Worm (Caenorhabditis elegans) whole organism, young adult: ENCODE measurements around the gene R52.5.

Experiments used
- B0019.2 ChIP-seq: fragments of 200-800 bp; sonication (Bioruptor generic); conservative IDR thresholded peaks from 2 replicates; pipeline ENCODE4 v1.3.6; 2022; ENCODE audit warnings: missing genetic modification reagents, missing genetic modification characterization, missing compliant biosample characterization
- B0336.3 ChIP-seq: fragments of 200-800 bp; sonication (Bioruptor generic); IDR thresholded peaks from 2 replicates; pipeline ENCODE4 v1.3.6; 2022; ENCODE audit warnings: missing genetic modification characterization, missing compliant biosample characterization
- C06A6.2 ChIP-seq: fragments of 200-800 bp; sonication (Bioruptor generic); conservative IDR thresholded peaks from 2 replicates; pipeline ENCODE4 v1.3.6; 2022; ENCODE audit warnings: missing genetic modification characterization, missing compliant biosample characterization
- C17E4.6 ChIP-seq: fragments of 200-800 bp; sonication (Bioruptor generic); IDR thresholded peaks from 2 replicates; pipeline ENCODE4 v1.3.6; 2022; ENCODE audit warnings: missing genetic modification reagents, missing genetic modification characterization, missing compliant biosample characterization
- F22D6.2 ChIP-seq: sonication (generic microtip); optimal IDR thresholded peaks from 2 replicates; lab custom pipeline; 2016; ENCODE audit warnings: mild to moderate bottlenecking, missing genetic modification characterization, missing compliant biosample characterization
- F23B12.7 ChIP-seq: sonication (generic microtip); optimal IDR thresholded peaks from 2 replicates; lab custom pipeline; 2017; ENCODE audit warnings: missing genetic modification characterization, mild to moderate bottlenecking, missing compliant biosample characterization, antibody characterized with exemption, moderate library complexity; ENCODE audit not compliant: insufficient read depth
- F33H1.4 ChIP-seq: fragments of 200-800 bp; sonication (Bioruptor generic); IDR thresholded peaks from 2 replicates; pipeline ENCODE4 v1.3.6; 2022; ENCODE audit warnings: missing genetic modification reagents, missing genetic modification characterization, missing compliant biosample characterization
- F37B4.10 ChIP-seq: fragments of 200-800 bp; sonication (Bioruptor generic); IDR thresholded peaks from 2 replicates; pipeline ENCODE4 v1.3.6; 2022; ENCODE audit warnings: missing genetic modification characterization, missing compliant biosample characterization
- F39B2.1 ChIP-seq: fragments of 200-800 bp; sonication (Bioruptor generic); IDR thresholded peaks from 2 replicates; pipeline ENCODE4 v1.3.6; 2022; ENCODE audit warnings: missing genetic modification reagents, missing genetic modification characterization, missing compliant biosample characterization
- K11D2.4 ChIP-seq: fragments of 200-800 bp; sonication (Bioruptor generic); IDR thresholded peaks from 2 replicates; pipeline ENCODE4 v1.3.6; 2022; ENCODE audit warnings: missing genetic modification reagents, missing genetic modification characterization, missing compliant biosample characterization
- T07F8.4 ChIP-seq: sonication (generic microtip); optimal IDR thresholded peaks from 2 replicates; lab custom pipeline; 2016; ENCODE audit warnings: mild to moderate bottlenecking, missing genetic modification characterization, moderate library complexity, missing compliant biosample characterization
- T26A5.8 ChIP-seq: sonication (generic microtip); optimal IDR thresholded peaks from 2 replicates; lab custom pipeline; 2016; ENCODE audit warnings: missing genetic modification characterization, missing compliant biosample characterization
- athp-1 ChIP-seq: sonication (generic microtip); optimal IDR thresholded peaks from 2 replicates; lab custom pipeline; 2017; ENCODE audit warnings: mild to moderate bottlenecking, missing genetic modification characterization, missing compliant biosample characterization
- attf-5 ChIP-seq: fragments of 200-800 bp; sonication (Bioruptor generic); optimal IDR thresholded peaks from 2 replicates; lab custom pipeline; 2018; ENCODE audit warnings: mild to moderate bottlenecking, missing genetic modification characterization, missing compliant biosample characterization
- attf-6 ChIP-seq: fragments of 200-800 bp; sonication (Bioruptor generic); IDR thresholded peaks from 2 replicates; pipeline ENCODE4 v1.3.6; 2022; ENCODE audit warnings: missing genetic modification reagents, missing genetic modification characterization, missing compliant biosample characterization
- bed-2 ChIP-seq: fragments of 200-800 bp; sonication (Bioruptor generic); IDR thresholded peaks from 2 replicates; pipeline ENCODE4 v1.3.6; 2022; ENCODE audit warnings: missing genetic modification reagents, missing genetic modification characterization, missing compliant biosample characterization
- ceh-40 ChIP-seq: fragments of 200-800 bp; sonication (Bioruptor generic); IDR thresholded peaks from 2 replicates; pipeline ENCODE4 v1.3.6; 2022; ENCODE audit warnings: missing genetic modification characterization, missing compliant biosample characterization
- ceh-58 ChIP-seq: fragments of 200-800 bp; sonication (Bioruptor generic); IDR thresholded peaks from 2 replicates; pipeline ENCODE4 v1.3.6; 2022; ENCODE audit warnings: missing genetic modification characterization, missing compliant biosample characterization
- chd-7 ChIP-seq: sonication (generic microtip); optimal IDR thresholded peaks from 2 replicates; lab custom pipeline; 2016; ENCODE audit warnings: mild to moderate bottlenecking, missing genetic modification characterization, moderate library complexity, missing compliant biosample characterization
- dpff-1 ChIP-seq: sonication (generic microtip); optimal IDR thresholded peaks from 2 replicates; lab custom pipeline; 2017; ENCODE audit warnings: mild to moderate bottlenecking, missing genetic modification characterization, missing compliant biosample characterization
- ekl-4 ChIP-seq: fragments of 200-800 bp; sonication (Bioruptor generic); IDR thresholded peaks from 2 replicates; pipeline ENCODE4 v1.3.6; 2022; ENCODE audit warnings: missing genetic modification reagents, missing genetic modification characterization, missing compliant biosample characterization
- him-1 ChIP-seq: sonication (generic microtip); optimal IDR thresholded peaks from 2 replicates; lab custom pipeline; 2016; ENCODE audit warnings: missing genotype, missing genetic modification reagents, missing genetic modification characterization, missing compliant biosample characterization
- hmg-1.2 ChIP-seq: fragments of 200-800 bp; sonication (Bioruptor generic); IDR thresholded peaks from 2 replicates; pipeline ENCODE4 v1.3.6; 2022; ENCODE audit warnings: missing genetic modification reagents, missing genetic modification characterization, missing compliant biosample characterization
- hmg-20 ChIP-seq: fragments of 200-800 bp; sonication (Bioruptor generic); IDR thresholded peaks from 2 replicates; pipeline ENCODE4 v1.3.6; 2022; ENCODE audit warnings: missing genetic modification reagents, missing genetic modification characterization, missing compliant biosample characterization
- hrde-1 ChIP-seq: sonication (generic microtip); optimal IDR thresholded peaks from 2 replicates; lab custom pipeline; 2016; ENCODE audit warnings: missing genetic modification characterization, mild to moderate bottlenecking, missing compliant biosample characterization, moderate library complexity, missing genotype, missing genetic modification reagents, borderline replicate concordance
- lin-35 ChIP-seq, 3 experiments: fragments of 150-350 bp in 2 of 3; sonication (generic microtip) in 1 of 3; optimal IDR thresholded peaks; 2 replicates each; lab custom pipeline; 2014 to 2018; ENCODE audit warnings: missing biosample characterization in 3 of 3, missing genetic modification characterization in 3 of 3, missing genetic modification reagents in 3 of 3
- lin-40 ChIP-seq: sonication (generic microtip); optimal IDR thresholded peaks from 2 replicates; lab custom pipeline; 2016; ENCODE audit warnings: missing genetic modification characterization, mild to moderate bottlenecking, missing compliant biosample characterization, missing genotype, missing genetic modification reagents
- mcd-1 ChIP-seq: fragments of 200-800 bp; sonication (Bioruptor generic); IDR thresholded peaks from 2 replicates; pipeline ENCODE4 v1.3.6; 2022; ENCODE audit warnings: missing genetic modification reagents, missing genetic modification characterization, missing compliant biosample characterization
- nfya-2 ChIP-seq: fragments of 200-800 bp; sonication (Bioruptor generic); IDR thresholded peaks from 2 replicates; pipeline ENCODE4 v1.3.6; 2022; ENCODE audit warnings: missing genetic modification reagents, missing genetic modification characterization, missing compliant biosample characterization
- nfyb-1 ChIP-seq: fragments of 200-800 bp; sonication (Bioruptor generic); IDR thresholded peaks from 2 replicates; pipeline ENCODE4 v1.3.6; 2022; ENCODE audit warnings: missing genetic modification reagents, missing genetic modification characterization, missing compliant biosample characterization
- nhr-90 ChIP-seq: sonication (generic microtip); optimal IDR thresholded peaks from 2 replicates; lab custom pipeline; 2016; ENCODE audit warnings: missing genotype, mild to moderate bottlenecking, missing genetic modification characterization, missing compliant biosample characterization
- rcor-1 ChIP-seq: fragments of 200-800 bp; sonication (Bioruptor generic); IDR thresholded peaks from 2 replicates; pipeline ENCODE4 v1.3.6; 2022; ENCODE audit warnings: missing genetic modification reagents, missing genetic modification characterization, missing compliant biosample characterization
- snpc-1.1 ChIP-seq: sonication (generic microtip); optimal IDR thresholded peaks from 2 replicates; lab custom pipeline; 2017; ENCODE audit warnings: missing genetic modification characterization, mild to moderate bottlenecking, missing compliant biosample characterization, antibody characterized with exemption, moderate library complexity, missing genotype, missing genetic modification reagents; ENCODE audit not compliant: insufficient read depth
- snpc-1.3 ChIP-seq: sonication (generic microtip); optimal IDR thresholded peaks from 2 replicates; lab custom pipeline; 2017; ENCODE audit warnings: missing genetic modification characterization, mild to moderate bottlenecking, missing compliant biosample characterization, antibody characterized with exemption, moderate library complexity, missing genotype, missing genetic modification reagents; ENCODE audit not compliant: insufficient read depth
- somi-1 ChIP-seq: fragments of 200-800 bp; sonication (Bioruptor generic); optimal IDR thresholded peaks from 2 replicates; lab custom pipeline; 2018; ENCODE audit warnings: mild to moderate bottlenecking, missing genetic modification characterization, missing compliant biosample characterization
- tbx-9 ChIP-seq: sonication (generic microtip); optimal IDR thresholded peaks from 2 replicates; lab custom pipeline; 2016; ENCODE audit warnings: borderline replicate concordance, missing genetic modification characterization, inconsistent platforms, missing compliant biosample characterization
- tlf-1 ChIP-seq: fragments of 200-800 bp; sonication (Bioruptor generic); optimal IDR thresholded peaks from 2 replicates; lab custom pipeline; 2018; ENCODE audit warnings: mild to moderate bottlenecking, missing genetic modification characterization, missing compliant biosample characterization
- zfh-2 ChIP-seq: fragments of 200-800 bp; sonication (Bioruptor generic); conservative IDR thresholded peaks from 2 replicates; pipeline ENCODE4 v1.3.6; 2022; ENCODE audit warnings: missing genetic modification reagents, missing genetic modification characterization, missing compliant biosample characterization
- zim-3 ChIP-seq: sonication (generic microtip); optimal IDR thresholded peaks from 2 replicates; lab custom pipeline; 2017; ENCODE audit warnings: mild to moderate bottlenecking, missing genetic modification characterization, moderate library complexity, missing compliant biosample characterization
- ztf-18 ChIP-seq: sonication (generic microtip); optimal IDR thresholded peaks from 2 replicates; lab custom pipeline; 2016; ENCODE audit warnings: missing genotype, mild to moderate bottlenecking, missing genetic modification characterization, missing compliant biosample characterization
- ztf-22 ChIP-seq: fragments of 200-800 bp; sonication (Bioruptor generic); optimal IDR thresholded peaks from 2 replicates; lab custom pipeline; 2018; ENCODE audit warnings: mild to moderate bottlenecking, missing genetic modification characterization, moderate library complexity, missing compliant biosample characterization
- ztf-3 ChIP-seq: fragments of 200-800 bp; sonication (Bioruptor generic); optimal IDR thresholded peaks from 2 replicates; lab custom pipeline; 2018; ENCODE audit warnings: mild to moderate bottlenecking, missing genetic modification characterization, missing compliant biosample characterization
- ztf-6 ChIP-seq: fragments of 200-800 bp; sonication (Bioruptor generic); IDR thresholded peaks from 2 replicates; pipeline ENCODE4 v1.3.6; 2022; ENCODE audit warnings: missing genetic modification reagents, missing genetic modification characterization, missing compliant biosample characterization

R52.5 gene

DNA sequence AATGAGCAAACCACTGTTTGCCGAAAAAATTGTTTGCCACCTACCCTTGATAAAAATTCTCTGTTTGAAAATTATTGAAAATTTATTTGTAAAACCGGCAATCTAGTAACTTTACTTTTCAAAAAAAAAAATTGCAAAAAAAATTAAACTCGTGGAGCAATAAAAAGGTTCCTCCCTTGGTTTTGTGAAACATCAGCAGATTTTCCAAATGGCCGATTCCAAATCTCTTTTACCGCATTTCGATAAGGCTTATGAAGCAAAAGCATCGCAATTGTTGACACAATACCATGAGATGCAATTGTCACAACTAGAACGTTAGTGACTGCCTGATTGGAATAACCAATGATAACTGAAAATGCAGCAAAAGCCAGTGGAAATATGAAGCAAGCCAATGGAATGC is 4.6 kb upstream of the R52.5 start:
- TF ChIP-seq C06A6.2 (no peak), lin-40 (tag; lab: Kevin White, UChicago) (no peak), hrde-1 (tag; lab: Kevin White, UChicago) (no peak), attf-5 (GFP tag; lab: Kevin White, UChicago) (no peak), B0019.2 (no peak), ztf-22 (no peak), snpc-1.3 (tag; lab: Kevin White, UChicago) (no peak), zfh-2 (no peak), chd-7 (tag; lab: Kevin White, UChicago) (no peak), tlf-1 (GFP tag; lab: Kevin White, UChicago) (no peak), nfya-2 (no peak), ztf-6 (no peak), ztf-18 (no peak), hmg-20 (GFP tag; lab: Robert Waterston, UW) (no peak)

ce11 chrII:2112948-2113347 is 3.1 kb upstream of the R52.5 start, which contains the start of gene R52.6:
TSS of gene R52.6 (minus strand) at chrII:2113048.
- TF ChIP-seq K11D2.4 (no peak), B0336.3 (GFP tag; lab: Robert Waterston, UW) (no peak), mcd-1 (GFP tag; lab: Robert Waterston, UW) (no peak), hmg-1.2 (GFP tag; lab: Robert Waterston, UW) (no peak), T26A5.8 (tag; lab: Kevin White, UChicago) (no peak), attf-6 (GFP tag; lab: Robert Waterston, UW) (no peak), snpc-1.1 (tag; lab: Kevin White, UChicago) (no peak), ceh-58 (no peak), F33H1.4 (GFP tag; lab: Robert Waterston, UW) (no peak), tlf-1 (GFP tag; lab: Kevin White, UChicago) (no peak), F39B2.1 (GFP tag; lab: Robert Waterston, UW) (no peak), ceh-40 (GFP tag; lab: Robert Waterston, UW) (no peak), F22D6.2 (tag; lab: Kevin White, UChicago) (no peak), snpc-1.3 (tag; lab: Kevin White, UChicago) (no peak), lin-35 (GFP tag; optimal IDR thresholded peaks at IDR 0.05; lab: Kevin White, UChicago) (no peak), zim-3 (tag; lab: Kevin White, UChicago) (no peak), tbx-9 (no peak), dpff-1 (no peak), him-1 (tag; lab: Kevin White, UChicago) (no peak), C17E4.6 (GFP tag; lab: Robert Waterston, UW) (no peak)

ce11 chrII:2108295-2108694 is 1.5 kb downstream of the R52.5 start, which contains the start of gene R52.4:
TSS of gene R52.4 (minus strand) at chrII:2108395.
- no peak for TF ChIP-seq nhr-90
- TF ChIP-seq T07F8.4 = no peak
- TF ChIP-seq F23B12.7 (tag; lab: Kevin White, UChicago) = no peak
- no peak for TF ChIP-seq rcor-1 (GFP tag; lab: Robert Waterston, UW)
- no peak for TF ChIP-seq nfyb-1 (GFP tag; lab: Robert Waterston, UW)
- TF ChIP-seq ztf-3 (GFP tag; lab: Kevin White, UChicago) = no peak
- TF ChIP-seq somi-1 (GFP tag; lab: Kevin White, UChicago) = no peak
- TF ChIP-seq lin-40 (tag; lab: Kevin White, UChicago) = no peak
- TF ChIP-seq zim-3 (tag; lab: Kevin White, UChicago) = no peak
- TF ChIP-seq athp-1 (tag; lab: Kevin White, UChicago) = no peak
- no peak for TF ChIP-seq dpff-1
- TF ChIP-seq F37B4.10 = no peak
- TF ChIP-seq ekl-4 = no peak
- no peak for TF ChIP-seq bed-2 (GFP tag; lab: Robert Waterston, UW)
